Fruit fly (Drosophila melanogaster): ENCODE data around the gene CG17230.

Gene CG17230

DNA sequence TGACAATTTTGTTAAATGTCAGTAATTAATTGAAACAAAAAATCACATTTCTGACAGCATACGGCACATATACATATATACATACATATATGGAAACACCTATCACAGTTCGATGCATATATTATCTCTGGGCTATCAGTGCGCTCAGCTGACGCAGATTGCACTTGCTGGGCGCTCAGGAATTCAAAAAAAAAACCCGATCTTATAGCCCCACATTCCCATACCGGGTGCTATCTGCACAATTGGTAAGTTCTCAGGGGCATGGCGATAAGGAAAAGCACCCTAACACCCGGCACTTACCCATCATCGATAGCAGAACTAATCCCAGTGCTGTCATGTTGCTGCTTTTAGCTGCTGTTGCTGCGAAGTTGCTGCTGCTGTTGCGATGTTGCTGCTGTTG is 19.7 kb downstream of the CG17230 start:
- TF ChIP-seq CG6163 (GFP tag; IDR thresholded peaks at IDR 0.05) = 0 out of 3 replicates have a peak, but pooled peaks have one; percentile 14
- peak; percentile 94 for TF ChIP-seq svp (GFP tag)
- no peak for TF ChIP-seq CG8319 (GFP tag; optimal IDR thresholded peaks at IDR 0.05)
- no peak for TF ChIP-seq Sox15 (GFP tag; optimal IDR thresholded peaks at IDR 0.05)

DNA sequence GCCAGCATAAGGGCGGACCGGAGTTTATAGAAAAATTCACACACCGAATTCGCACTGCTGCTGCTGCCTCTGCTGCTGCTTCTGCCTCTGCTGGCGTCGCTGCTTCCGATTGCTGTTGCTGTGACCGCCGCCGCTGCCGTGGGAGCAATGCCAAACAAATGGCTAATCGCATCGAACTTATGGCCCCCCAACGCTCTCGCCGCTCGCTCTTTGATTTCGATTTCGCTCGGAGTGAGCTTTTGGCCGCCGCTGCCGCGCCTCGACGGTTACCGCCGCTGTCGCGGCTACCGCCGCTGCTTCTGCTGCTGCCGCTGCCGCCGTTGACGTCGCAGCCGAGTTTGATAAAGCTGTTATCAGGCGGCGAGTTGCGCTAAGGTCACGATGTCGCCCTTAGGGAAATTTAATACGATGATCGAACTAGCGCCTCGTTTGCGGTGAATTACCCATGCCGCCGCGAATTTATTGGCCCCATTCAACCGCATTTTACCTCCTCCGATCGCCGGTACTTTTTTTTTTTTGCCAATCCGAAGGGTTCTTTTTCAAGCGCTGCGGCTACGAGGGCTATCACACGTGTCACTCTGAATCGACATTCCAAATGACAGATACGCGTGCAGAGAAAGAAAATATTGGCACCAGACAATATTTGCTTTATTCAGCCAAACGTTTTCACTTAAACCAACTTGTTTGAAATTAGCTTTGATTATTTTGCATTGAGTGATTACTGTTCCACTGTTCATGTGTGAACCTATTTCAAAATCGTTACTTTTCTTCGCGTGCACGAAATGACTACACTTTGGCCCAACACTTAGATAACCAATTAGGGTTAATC is 20.7 kb downstream of the CG17230 start:
- TF ChIP-seq CG6163 (GFP tag; IDR thresholded peaks at IDR 0.05) (peak; percentile 36; the same call in 1 of the 3 replicates), CG31627 (GFP tag; optimal IDR thresholded peaks at IDR 0.05) (peak; percentile 28), svp (GFP tag) (peak; percentile 96), CG34406 (GFP tag; optimal IDR thresholded peaks at IDR 0.05) (no peak), CG11902 (GFP tag; optimal IDR thresholded peaks at IDR 0.05) (no peak), Sox14 (GFP tag; optimal IDR thresholded peaks at IDR 0.05) (no peak), CG1621 (tag; optimal IDR thresholded peaks at IDR 0.05) (no peak), vri (GFP tag; optimal IDR thresholded peaks at IDR 0.05) (peak; percentile 15), Sox15 (GFP tag; optimal IDR thresholded peaks at IDR 0.05) (no peak), CG6276 (GFP tag; optimal IDR thresholded peaks at IDR 0.05) (no peak), Blimp-1 (GFP tag; optimal IDR thresholded peaks at IDR 0.05) (no peak), CG10631 (GFP tag; optimal IDR thresholded peaks at IDR 0.05) (no peak), fd59A (GFP tag; optimal IDR thresholded peaks at IDR 0.05) (no peak), Eip75B (GFP tag; optimal IDR thresholded peaks at IDR 0.05) (no peak), CG9139 (GFP tag; optimal IDR thresholded peaks at IDR 0.05) (no peak), fd85E (GFP tag; optimal IDR thresholded peaks at IDR 0.05) (no peak), net (GFP tag; optimal IDR thresholded peaks at IDR 0.05) (no peak), cyc (GFP tag; optimal IDR thresholded peaks at IDR 0.05) (peak; percentile 12), Ets21C (GFP tag; optimal IDR thresholded peaks at IDR 0.05) (no peak), Met (GFP tag; optimal IDR thresholded peaks at IDR 0.05) (peak; percentile 27), esn (GFP tag; optimal IDR thresholded peaks at IDR 0.05) (peak; percentile 27), spab (GFP tag; optimal IDR thresholded peaks at IDR 0.05) (no peak), Hr39 (GFP tag; optimal IDR thresholded peaks at IDR 0.05) (peak; percentile 49)

DNA sequence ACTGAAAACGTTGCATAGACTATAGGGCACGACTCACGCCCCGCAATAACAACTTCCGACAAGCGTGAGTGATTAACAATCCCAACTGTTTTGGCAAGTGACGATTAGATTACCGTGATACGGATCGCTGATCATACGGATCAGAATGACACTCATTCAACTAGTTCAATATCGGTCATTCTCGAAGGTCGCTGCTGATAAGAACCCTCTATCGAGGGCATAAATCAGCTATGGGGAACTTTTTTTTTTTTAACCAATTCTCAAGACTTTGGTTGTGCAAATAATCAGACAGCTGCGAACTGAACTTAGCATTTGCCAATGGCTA is 21.2 kb downstream of the CG17230 start:
- TF ChIP-seq Smox (GFP tag; optimal IDR thresholded peaks at IDR 0.05) (no peak), spab (GFP tag; optimal IDR thresholded peaks at IDR 0.05) (no peak), CG15336 (GFP tag; IDR thresholded peaks at IDR 0.05) (no peak), Ets21C (GFP tag; optimal IDR thresholded peaks at IDR 0.05) (no peak), CG10669 (GFP tag; optimal IDR thresholded peaks at IDR 0.05) (no peak), CG11294 (GFP tag; IDR thresholded peaks at IDR 0.05) (no peak), Hr39 (GFP tag; optimal IDR thresholded peaks at IDR 0.05) (no peak), Sox15 (GFP tag; optimal IDR thresholded peaks at IDR 0.05) (no peak), fkh (GFP tag; optimal IDR thresholded peaks at IDR 0.05) (no peak), CG8119 (GFP tag; IDR thresholded peaks at IDR 0.05) (no peak), CG6163 (GFP tag; IDR thresholded peaks at IDR 0.05) (no peak), CG10631 (GFP tag; optimal IDR thresholded peaks at IDR 0.05) (no peak), CG4318 (GFP tag; optimal IDR thresholded peaks at IDR 0.05) (no peak), vri (GFP tag; optimal IDR thresholded peaks at IDR 0.05) (no peak), Eip75B (GFP tag; optimal IDR thresholded peaks at IDR 0.05) (no peak), CG8632 (GFP tag; optimal IDR thresholded peaks at IDR 0.05) (no peak), CG34406 (GFP tag; optimal IDR thresholded peaks at IDR 0.05) (no peak), CG9139 (GFP tag; optimal IDR thresholded peaks at IDR 0.05) (no peak), Eip78C (GFP tag) (no peak)

DNA sequence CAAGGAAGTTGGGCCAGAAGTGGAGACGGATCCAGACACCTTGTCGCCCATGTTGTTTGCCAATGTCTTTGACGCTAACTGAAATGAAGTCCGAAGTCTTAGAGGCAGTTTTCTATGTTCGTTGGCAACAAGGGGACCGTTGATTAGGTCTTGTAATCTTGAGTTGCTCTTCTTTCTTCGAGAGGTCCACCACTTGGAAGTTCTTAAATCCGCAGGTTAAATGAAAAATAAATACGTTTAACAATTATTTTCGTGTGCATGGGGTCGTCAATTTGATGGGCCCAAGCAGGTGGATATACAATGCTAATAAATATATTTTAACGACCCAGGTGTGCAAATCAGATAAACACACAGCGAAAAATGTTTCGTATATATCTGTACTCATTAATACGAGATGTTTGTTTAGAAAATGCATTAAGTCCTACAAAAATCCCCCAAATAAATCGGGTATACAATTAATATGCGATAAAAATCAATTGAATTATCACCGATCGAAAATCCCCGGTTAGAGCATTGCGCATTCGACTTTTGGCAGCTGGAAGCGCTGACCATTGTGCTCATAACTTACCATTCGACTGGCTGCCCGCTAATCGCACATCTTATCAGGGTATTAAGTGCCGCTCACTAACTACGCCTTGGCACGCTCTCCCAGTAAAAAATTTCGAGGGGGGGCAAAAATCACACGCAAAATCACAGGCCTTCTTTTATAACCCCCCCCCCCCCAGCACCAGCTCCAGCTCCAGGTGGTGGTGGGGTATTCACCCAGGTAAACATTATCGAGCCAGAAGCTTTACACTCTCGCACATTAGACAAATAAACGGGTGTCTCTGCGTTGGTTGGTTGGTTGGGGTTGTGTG is 23.1 kb downstream of the CG17230 start, which contains the start of gene PGRP-LB:
PGRP-LB (minus strand) TSS at position 51 of the 857 bp plus-strand sequence.
- no peak for TF ChIP-seq CG3919 (GFP tag; optimal IDR thresholded peaks at IDR 0.05)
- TF ChIP-seq CG4318 (GFP tag; optimal IDR thresholded peaks at IDR 0.05) = no peak
- TF ChIP-seq esn (GFP tag; optimal IDR thresholded peaks at IDR 0.05) = peak; percentile 9
- no peak for TF ChIP-seq CG11902 (GFP tag; optimal IDR thresholded peaks at IDR 0.05)
- TF ChIP-seq eg (GFP tag; IDR thresholded peaks at IDR 0.05) = no peak
- TF ChIP-seq CG6163 (GFP tag; IDR thresholded peaks at IDR 0.05) = no peak
- TF ChIP-seq CG6808 (GFP tag; optimal IDR thresholded peaks at IDR 0.05) = no peak
- no peak for TF ChIP-seq Sox102F (GFP tag; optimal IDR thresholded peaks at IDR 0.05)
- TF ChIP-seq CG32006 (GFP tag; optimal IDR thresholded peaks at IDR 0.05) = peak; percentile 51
- TF ChIP-seq lz (GFP tag; optimal IDR thresholded peaks at IDR 0.05) = peak; percentile 25
- TF ChIP-seq CG6792 (GFP tag; optimal IDR thresholded peaks at IDR 0.05) = no peak
- peak; percentile 75 for TF ChIP-seq svp (GFP tag)
- no peak for TF ChIP-seq spab (GFP tag; optimal IDR thresholded peaks at IDR 0.05)
- no peak for TF ChIP-seq CG8319 (GFP tag; optimal IDR thresholded peaks at IDR 0.05)
- TF ChIP-seq dsx (GFP tag; optimal IDR thresholded peaks at IDR 0.05; ENCODE audit: poor library complexity, severe bottlenecking) = no peak
- TF ChIP-seq CG9139 (GFP tag; optimal IDR thresholded peaks at IDR 0.05) = no peak
- TF ChIP-seq Sox15 (GFP tag; optimal IDR thresholded peaks at IDR 0.05) = no peak
- TF ChIP-seq fd85E (GFP tag; optimal IDR thresholded peaks at IDR 0.05) = no peak
- TF ChIP-seq Sox14 (GFP tag; optimal IDR thresholded peaks at IDR 0.05) = peak; percentile 12

Measured in whole organism, prepupa.